Fruit fly (Drosophila melanogaster) whole organism, embryonic: ENCODE results near the gene janA.

Experiments
- CG10321 ChIP-seq: fragments of 200-800 bp; sonication (Bioruptor generic); IDR thresholded peaks from 2 replicates; pipeline ENCODE4 v1.3.6; 2022; ENCODE audit warnings: missing biosample characterization, missing genetic modification characterization
- CG12155 ChIP-seq: fragments of 200-800 bp; sonication (Bioruptor generic); optimal IDR thresholded peaks from 3 replicates; lab custom pipeline; 2016; ENCODE audit warnings: missing biosample characterization, missing genetic modification characterization
- CG12769 ChIP-seq: fragments of 200-800 bp; sonication (Bioruptor generic); optimal IDR thresholded peaks from 2 replicates; lab custom pipeline; 2019; ENCODE audit warnings: missing biosample characterization, mild to moderate bottlenecking, missing genetic modification characterization, moderate library complexity
- CG13424 ChIP-seq: fragments of 200-800 bp; sonication (Bioruptor generic); optimal IDR thresholded peaks from 2 replicates; lab custom pipeline; 2019; ENCODE audit warnings: missing biosample characterization, mild to moderate bottlenecking, missing genetic modification characterization, moderate library complexity
- CG14860 ChIP-seq: fragments of 200-800 bp; sonication (Bioruptor generic); IDR thresholded peaks from 3 replicates; pipeline ENCODE4 v1.3.6; 2022; ENCODE audit warnings: missing biosample characterization, missing genetic modification characterization; ENCODE audit not compliant: partially characterized antibody
- CG1603 ChIP-seq: fragments of 200-800 bp; sonication (Bioruptor generic); optimal IDR thresholded peaks from 2 replicates; lab custom pipeline; 2019; ENCODE audit warnings: missing biosample characterization, mild to moderate bottlenecking, missing genetic modification characterization, moderate library complexity
- CG2116 ChIP-seq: fragments of 200-800 bp; sonication (Bioruptor generic); optimal IDR thresholded peaks from 3 replicates; lab custom pipeline; 2018; ENCODE audit warnings: missing biosample characterization, mild to moderate bottlenecking, missing genetic modification characterization
- CG2875 ChIP-seq: fragments of 200-800 bp; sonication (Bioruptor generic); optimal IDR thresholded peaks from 2 replicates; lab custom pipeline; 2017; ENCODE audit warnings: missing biosample characterization, mild to moderate bottlenecking, missing genetic modification characterization, missing genetic modification reagents
- CG34376 ChIP-seq: fragments of 200-800 bp; sonication (Bioruptor generic); optimal IDR thresholded peaks from 2 replicates; lab custom pipeline; 2018; ENCODE audit warnings: missing biosample characterization, mild to moderate bottlenecking, missing genetic modification characterization
- CG3838 ChIP-seq: fragments of 200-800 bp; sonication (Bioruptor generic); optimal IDR thresholded peaks from 3 replicates; lab custom pipeline; 2016; ENCODE audit warnings: missing biosample characterization, missing genetic modification characterization
- CG4328 ChIP-seq: fragments of 200-800 bp; sonication (Bioruptor generic); optimal IDR thresholded peaks from 3 replicates; lab custom pipeline; 2017; ENCODE audit warnings: missing biosample characterization, missing genetic modification reagents, missing genetic modification characterization
- CG6791 ChIP-seq: fragments of 200-800 bp; sonication (Bioruptor generic); IDR thresholded peaks from 3 replicates; pipeline ENCODE4 v1.3.6; 2022; ENCODE audit warnings: missing biosample characterization, missing genetic modification characterization; ENCODE audit not compliant: partially characterized antibody
- Deaf1 ChIP-seq: fragments of 200-800 bp; optimal IDR thresholded peaks from 3 replicates; lab custom pipeline; 2019; ENCODE audit warnings: missing biosample characterization, mild to moderate bottlenecking, missing genetic modification characterization, moderate library complexity
- Dll ChIP-seq: fragments of 200-800 bp; sonication (Bioruptor generic); IDR thresholded peaks from 4 replicates; pipeline ENCODE4 v1.3.6; 2022; ENCODE audit warnings: missing biosample characterization, missing genetic modification characterization; ENCODE audit not compliant: partially characterized antibody
- Elba2 ChIP-seq: fragments of 200-800 bp; sonication (Bioruptor generic); optimal IDR thresholded peaks from 3 replicates; lab custom pipeline; 2016; ENCODE audit warnings: missing biosample characterization, missing genetic modification characterization
- Ets65A ChIP-seq: fragments of 200-800 bp; sonication (Bioruptor generic); peaks from one replicate; lab custom pipeline; 2016; ENCODE audit warnings: missing biosample characterization, missing genetic modification characterization
- Gug ChIP-seq: fragments of 200-800 bp; sonication (Bioruptor generic); IDR thresholded peaks from 4 replicates; pipeline ENCODE4 v1.3.6; 2022; ENCODE audit warnings: missing biosample characterization, missing genetic modification characterization
- Hmx ChIP-seq: fragments of 200-800 bp; sonication (Bioruptor generic); optimal IDR thresholded peaks from 2 replicates; lab custom pipeline; 2016; ENCODE audit warnings: missing biosample characterization, missing genetic modification characterization
- Lim3 ChIP-seq: fragments of 200-800 bp; sonication (Bioruptor generic); IDR thresholded peaks from 2 replicates; pipeline ENCODE4 v1.3.6; 2022; ENCODE audit warnings: missing biosample characterization, missing genetic modification characterization
- MBD-R2 ChIP-seq: fragments of 200-800 bp; sonication (Bioruptor generic); IDR thresholded peaks from 2 replicates; pipeline ENCODE4 v1.3.6; 2022; ENCODE audit warnings: missing biosample characterization, missing genetic modification characterization
- Med ChIP-seq: fragments of 200-800 bp; sonication (Bioruptor generic); peaks from one replicate; lab custom pipeline; 2016; ENCODE audit warnings: missing biosample characterization, missing genetic modification characterization, mild to moderate bottlenecking, inconsistent platforms, moderate library complexity
- Oli ChIP-seq: fragments of 200-800 bp; sonication (Bioruptor generic); optimal IDR thresholded peaks from 2 replicates; lab custom pipeline; 2018; ENCODE audit warnings: missing biosample characterization, mild to moderate bottlenecking, missing genetic modification characterization, moderate library complexity
- Pdp1 ChIP-seq, 2 experiments: fragments of 200-800 bp; sonication (Bioruptor generic); optimal IDR thresholded peaks; 3 replicates each; lab custom pipeline; 2016; ENCODE audit warnings: missing biosample characterization in 2 of 2, missing genetic modification characterization in 2 of 2, mild to moderate bottlenecking in 1 of 2, moderate library complexity in 1 of 2
- Sox100B ChIP-seq: fragments of 200-800 bp; sonication (Bioruptor generic); optimal IDR thresholded peaks from 3 replicates; lab custom pipeline; 2018; ENCODE audit warnings: missing biosample characterization, mild to moderate bottlenecking, missing genetic modification characterization
- Vsx1 ChIP-seq: fragments of 200-800 bp; sonication (Bioruptor generic); optimal IDR thresholded peaks from 2 replicates; lab custom pipeline; 2017; ENCODE audit warnings: missing biosample characterization, mild to moderate bottlenecking, missing genetic modification characterization, missing genetic modification reagents
- abd-A ChIP-seq: fragments of 200-800 bp; sonication (Bioruptor generic); optimal IDR thresholded peaks from 3 replicates; lab custom pipeline; 2019; ENCODE audit warnings: missing biosample characterization, mild to moderate bottlenecking, missing genetic modification characterization, moderate library complexity
- bbx ChIP-seq: fragments of 200-800 bp; sonication (Bioruptor generic); IDR thresholded peaks from 2 replicates; pipeline ENCODE4 v1.3.6; 2022; ENCODE audit warnings: missing biosample characterization, missing genetic modification characterization; ENCODE audit not compliant: partially characterized antibody
- cad ChIP-seq: fragments of >200 bp; optimal IDR thresholded peaks from 2 replicates; lab custom pipeline; 2017; ENCODE audit warnings: missing biosample characterization, missing genetic modification characterization
- cas ChIP-seq: fragments of 200-800 bp; sonication (Bioruptor generic); IDR thresholded peaks from 2 replicates; pipeline ENCODE4 v1.3.6; 2022; ENCODE audit warnings: missing biosample characterization, missing genetic modification characterization
- chinmo ChIP-seq: fragments of 200-800 bp; sonication (Bioruptor generic); IDR thresholded peaks from 4 replicates; pipeline ENCODE4 v1.3.6; 2022; ENCODE audit warnings: missing biosample characterization, missing genetic modification characterization; ENCODE audit not compliant: partially characterized antibody
- ci ChIP-seq: fragments of 200-800 bp; sonication (Bioruptor generic); IDR thresholded peaks from 3 replicates; pipeline ENCODE4 v1.3.6; 2022; ENCODE audit warnings: missing biosample characterization, missing genetic modification characterization
- dm ChIP-seq: fragments of 200-800 bp; sonication (Bioruptor generic); optimal IDR thresholded peaks from 3 replicates; lab custom pipeline; 2016; ENCODE audit warnings: missing biosample characterization, missing genetic modification characterization
- ftz-f1 ChIP-seq: fragments of 200-800 bp; sonication (Bioruptor generic); optimal IDR thresholded peaks from 2 replicates; lab custom pipeline; 2016; ENCODE audit warnings: missing biosample characterization, missing genetic modification characterization
- inv ChIP-seq: fragments of 200-800 bp; sonication (Bioruptor generic); IDR thresholded peaks from 2 replicates; pipeline ENCODE4 v1.3.6; 2022; ENCODE audit warnings: missing biosample characterization, missing genetic modification characterization; ENCODE audit not compliant: partially characterized antibody
- ken ChIP-seq: fragments of 200-800 bp; sonication (Bioruptor generic); IDR thresholded peaks from 3 replicates; pipeline ENCODE4 v1.3.6; 2022; ENCODE audit warnings: missing biosample characterization, missing genetic modification characterization
- kni ChIP-seq: fragments of 200-800 bp; sonication (Bioruptor generic); optimal IDR thresholded peaks from 3 replicates; lab custom pipeline; 2017; ENCODE audit warnings: mild to moderate bottlenecking, missing biosample characterization, missing genetic modification reagents, missing genetic modification characterization
- nerfin-2 ChIP-seq: fragments of 200-800 bp; sonication (Bioruptor generic); IDR thresholded peaks from 2 replicates; pipeline ENCODE4 v1.3.6; 2022; ENCODE audit warnings: missing biosample characterization, missing genetic modification characterization; ENCODE audit not compliant: partially characterized antibody
- otp ChIP-seq: fragments of 200-800 bp; sonication (Bioruptor generic); IDR thresholded peaks from 3 replicates; pipeline ENCODE4, ENCODE4 v1.3.6; 2022; ENCODE audit warnings: missing biosample characterization, missing genetic modification characterization
- p53 ChIP-seq: fragments of 200-800 bp; sonication (Bioruptor generic); optimal IDR thresholded peaks from 2 replicates; lab custom pipeline; 2016; ENCODE audit warnings: missing biosample characterization, missing genetic modification characterization
- pan ChIP-seq, 4 experiments: fragments of >200 bp in 3 of 4; fragments of 200-800 bp in 1 of 4; sonication (Bioruptor generic) in 1 of 4; optimal IDR thresholded peaks in 3 of 4; IDR thresholded peaks in 1 of 4; 2 replicates each; pipeline versions ENCODE4 v1.3.6 to Lab custom; 2017 to 2022; ENCODE audit warnings: missing biosample characterization in 2 of 4, missing genetic modification characterization in 2 of 4, mixed read lengths in 1 of 4
- sd ChIP-seq: fragments of 200-800 bp; sonication (Bioruptor generic); optimal IDR thresholded peaks from 3 replicates; lab custom pipeline; 2018; ENCODE audit warnings: missing biosample characterization, mild to moderate bottlenecking, missing genetic modification characterization, moderate library complexity
- sens ChIP-seq: fragments of 200-800 bp; sonication (Bioruptor generic); peaks from one replicate; lab custom pipeline; 2016; ENCODE audit warnings: missing biosample characterization, missing genetic modification characterization
- ssp ChIP-seq: fragments of 200-800 bp; sonication (Bioruptor generic); IDR thresholded peaks from 2 replicates; pipeline ENCODE4 v1.3.6; 2022; ENCODE audit warnings: missing biosample characterization, missing genetic modification characterization
- toy ChIP-seq: fragments of 200-800 bp; sonication (Bioruptor generic); IDR thresholded peaks from 2 replicates; pipeline ENCODE4 v1.3.6; 2022; ENCODE audit warnings: missing biosample characterization, missing genetic modification characterization
- tup ChIP-seq: fragments of 200-800 bp; sonication (Bioruptor generic); optimal IDR thresholded peaks from 2 replicates; lab custom pipeline; 2016; ENCODE audit warnings: missing biosample characterization, mild to moderate bottlenecking, missing genetic modification characterization, moderate library complexity
- tx ChIP-seq: fragments of 200-800 bp; sonication (Bioruptor generic); optimal IDR thresholded peaks from 2 replicates; lab custom pipeline; 2016; ENCODE audit warnings: missing biosample characterization, missing genetic modification characterization
- unc-4 ChIP-seq: fragments of 200-800 bp; sonication (Bioruptor generic); IDR thresholded peaks from 2 replicates; pipeline ENCODE4 v1.3.6; 2022; ENCODE audit warnings: missing biosample characterization, missing genetic modification characterization; ENCODE audit not compliant: partially characterized antibody
- zfh2 ChIP-seq: fragments of 200-800 bp; sonication (Bioruptor generic); optimal IDR thresholded peaks from 2 replicates; lab custom pipeline; 2016; ENCODE audit warnings: missing biosample characterization, missing genetic modification characterization

janA gene

DNA sequence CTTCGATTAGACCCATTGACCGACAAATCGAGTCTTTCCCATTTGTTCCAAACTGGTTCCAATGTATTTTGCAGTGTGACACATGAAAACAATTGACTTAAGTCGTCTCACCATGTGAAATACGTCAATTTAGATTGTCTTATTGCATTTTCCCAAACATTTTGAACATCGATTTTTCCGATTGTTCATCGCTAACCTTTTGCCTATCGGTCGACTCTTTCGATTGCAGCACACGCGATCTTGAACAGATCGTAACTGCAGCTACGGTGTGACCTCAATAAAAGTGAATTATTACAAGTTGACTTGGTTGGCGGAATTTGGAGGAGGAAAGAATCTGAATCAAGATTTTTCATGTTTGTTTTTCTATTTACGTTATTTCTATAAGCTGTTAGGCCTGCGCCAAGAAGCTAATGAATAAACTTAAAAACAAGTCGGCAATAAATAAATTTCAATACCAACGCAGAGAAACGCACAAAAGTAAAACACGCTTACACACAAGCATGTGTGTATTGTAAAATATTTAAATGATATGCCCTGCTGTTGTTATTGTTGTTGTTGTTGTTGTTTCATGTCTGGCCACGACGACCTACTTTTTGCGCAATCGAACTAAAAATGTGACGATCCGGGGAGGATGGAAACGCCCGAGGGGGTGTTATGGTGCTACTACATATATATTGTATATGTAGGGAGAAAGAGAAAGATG lies 21.3 kb upstream of the janA start:
- TF ChIP-seq CG12155 (GFP tag; lab: Kevin White, UChicago), result no peak
- peak; percentile 4 for TF ChIP-seq CG1603 (tag; lab: Kevin White, UChicago)
- no peak for TF ChIP-seq Med (GFP tag; lab: Kevin White, UChicago)
- no peak for TF ChIP-seq pan (optimal IDR thresholded peaks at IDR 0.05; lab: Kevin White, UChicago)
- peak in 1 of 2 experiments; percentile 30 for TF ChIP-seq pan (GFP tag; optimal IDR thresholded peaks at IDR 0.05 in 1 of 2, IDR thresholded peaks at IDR 0.05 in 1 of 2)
- no peak for TF ChIP-seq zfh2 (GFP tag; lab: Kevin White, UChicago)
- no peak for TF ChIP-seq Oli (tag; lab: Kevin White, UChicago)
- 0 out of 3 replicates have a peak, but pooled peaks have one; percentile 26 for TF ChIP-seq ken
- peak; percentile 18 for TF ChIP-seq sens (GFP tag; lab: Kevin White, UChicago)
- no peak for TF ChIP-seq MBD-R2 (GFP tag; lab: Robert Waterston, UW)
- TF ChIP-seq cad (GFP tag; lab: Kevin White, UChicago), result no peak
- TF ChIP-seq CG4328 (GFP tag; lab: Kevin White, UChicago), result no peak
- no peak for TF ChIP-seq CG10321 (GFP tag; lab: Robert Waterston, UW)
- no peak for TF ChIP-seq Hmx (GFP tag; lab: Kevin White, UChicago)
- no peak for TF ChIP-seq CG2875 (GFP tag; lab: Kevin White, UChicago)
- TF ChIP-seq Lim3, result no peak
- no peak for TF ChIP-seq p53 (GFP tag; lab: Kevin White, UChicago)
- peak; percentile 19; the same call in 1 of the 3 replicates for TF ChIP-seq ci (GFP tag; lab: Robert Waterston, UW)
- TF ChIP-seq abd-A (tag; lab: Kevin White, UChicago), result peak; percentile 90
- TF ChIP-seq kni, result peak; percentile 76
- 0 out of 4 replicates have a peak, but pooled peaks have one; percentile 18 for TF ChIP-seq Dll (GFP tag; lab: Robert Waterston, UW)
- peak; percentile 19 for TF ChIP-seq CG2116 (GFP tag; lab: Kevin White, UChicago)
- TF ChIP-seq CG13424 (tag; lab: Kevin White, UChicago), result no peak
- no peak for TF ChIP-seq CG3838 (GFP tag; lab: Kevin White, UChicago)
- TF ChIP-seq nerfin-2 (GFP tag; lab: Robert Waterston, UW), result peak; percentile 47; the same call in 1 of the 2 replicates
- peak; percentile 64; the same call in 1 of the 3 replicates for TF ChIP-seq CG6791 (GFP tag; lab: Robert Waterston, UW)
- TF ChIP-seq Deaf1, result no peak
- TF ChIP-seq Sox100B (GFP tag; lab: Kevin White, UChicago), result no peak
- peak; percentile 56 for TF ChIP-seq CG34376 (GFP tag; lab: Kevin White, UChicago)
- TF ChIP-seq Ets65A (GFP tag; lab: Kevin White, UChicago), result peak; percentile 9
- no peak for TF ChIP-seq unc-4 (GFP tag; lab: Robert Waterston, UW)
- TF ChIP-seq toy, result no peak
- peak; percentile 52 for TF ChIP-seq ftz-f1 (GFP tag; lab: Kevin White, UChicago)
- peak; percentile 96 for TF ChIP-seq chinmo
- TF ChIP-seq Elba2 (GFP tag; lab: Kevin White, UChicago), result no peak
- TF ChIP-seq ssp (GFP tag; lab: Robert Waterston, UW), result no peak
- TF ChIP-seq tx, result no peak
- TF ChIP-seq CG12769 (tag; lab: Kevin White, UChicago), result peak; percentile 75
- TF ChIP-seq inv (GFP tag; lab: Robert Waterston, UW), result no peak
- peak; percentile 15 for TF ChIP-seq Vsx1
- TF ChIP-seq Gug (GFP tag; lab: Robert Waterston, UW), result no peak
- no peak for TF ChIP-seq cas (GFP tag; lab: Robert Waterston, UW)
- peak; percentile 47; the same call in 1 of the 2 replicates for TF ChIP-seq bbx (GFP tag; lab: Robert Waterston, UW)
- peak; percentile 83 for TF ChIP-seq sd (tag; lab: Kevin White, UChicago)
- peak; percentile 46; the same call in 2 of the 3 replicates for TF ChIP-seq CG14860 (GFP tag; lab: Robert Waterston, UW)
- no peak for TF ChIP-seq dm
- TF ChIP-seq otp, result 0 out of 3 replicates have a peak, but pooled peaks have one; percentile 39
- no peak for TF ChIP-seq tup
- peak in 1 of 2 experiments; percentile 88 for TF ChIP-seq Pdp1 (GFP tag; optimal IDR thresholded peaks at IDR 0.05; lab: Kevin White, UChicago)
